Worm (Caenorhabditis elegans): Measurements from ENCODE around the gene pals-40.

- TF ChIP-seq elt-3 (tag; optimal IDR thresholded peaks at IDR 0.05) (no peak), skn-1 (tag; optimal IDR thresholded peaks at IDR 0.05) (no peak)
These were observed 17.6 kb upstream of the pals-40 start for ce11 chrIII:1395355-1395754.

Data from whole organism, L2 larva.